Fruit fly (Drosophila melanogaster): Measurements from ENCODE around the gene Naglu.

Naglu gene

DNA sequence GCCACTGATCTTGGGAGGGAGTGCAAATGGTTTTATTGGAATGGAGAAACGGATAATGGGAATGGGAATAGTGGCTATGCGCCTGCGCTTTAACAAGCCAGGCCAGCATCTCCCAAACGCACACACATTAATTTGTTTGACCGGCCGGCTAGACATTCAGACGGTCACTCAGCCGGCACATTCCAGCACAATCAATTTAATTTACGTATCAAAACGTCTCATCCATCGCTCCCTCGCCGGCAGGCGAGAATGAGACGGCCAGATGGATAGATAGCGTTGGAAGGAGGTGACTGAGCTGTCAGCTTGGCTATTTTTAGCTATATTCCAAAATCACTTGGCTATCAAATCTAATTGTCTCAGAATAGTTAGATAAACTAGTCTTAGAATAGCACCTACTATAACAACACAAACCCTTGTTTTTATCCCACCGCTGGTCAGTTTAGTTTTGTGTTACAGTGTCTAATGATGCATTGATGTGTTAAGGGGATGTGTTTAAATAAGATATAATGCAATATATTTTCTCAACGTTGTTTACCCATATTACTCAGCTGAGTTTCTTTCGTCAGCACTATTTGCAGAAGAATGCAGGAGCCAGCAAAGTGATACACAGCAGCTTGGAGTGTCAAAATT, 11.9 kb upstream of the Naglu start (continued):
- TF ChIP-seq ato (GFP tag; IDR thresholded peaks at IDR 0.05; ENCODE audit: partially characterized antibody) (no peak), croc (GFP tag; conservative IDR thresholded peaks at IDR 0.05) (no peak), CG14050 (GFP tag; IDR thresholded peaks at IDR 0.05) (no peak), Sry-δ (GFP tag; optimal IDR thresholded peaks at IDR 0.05) (no peak), lbe (GFP tag; optimal IDR thresholded peaks at IDR 0.05) (no peak), Ssrp (tag; optimal IDR thresholded peaks at IDR 0.05) (no peak), ems (GFP tag; optimal IDR thresholded peaks at IDR 0.05) (no peak), CG7357 (GFP tag; IDR thresholded peaks at IDR 0.05) (no peak), btn (GFP tag; optimal IDR thresholded peaks at IDR 0.05) (no peak), CG2678 (tag; optimal IDR thresholded peaks at IDR 0.05) (peak; percentile 36), Sox100B (GFP tag; optimal IDR thresholded peaks at IDR 0.05) (peak; percentile 21), CG5245 (GFP tag; optimal IDR thresholded peaks at IDR 0.05) (no peak), CG3847 (GFP tag; IDR thresholded peaks at IDR 0.05) (no peak), CG10431 (GFP tag; optimal IDR thresholded peaks at IDR 0.05) (no peak), luna (GFP tag; optimal IDR thresholded peaks at IDR 0.05) (no peak), pnt (GFP tag; optimal IDR thresholded peaks at IDR 0.05) (no peak), aop (GFP tag; IDR thresholded peaks at IDR 0.05) (no peak), da (GFP tag; optimal IDR thresholded peaks at IDR 0.05) (no peak), CG7963 (GFP tag; IDR thresholded peaks at IDR 0.05; ENCODE audit: partially characterized antibody) (no peak), CG18262 (tag; optimal IDR thresholded peaks at IDR 0.05) (peak; percentile 42), ham (GFP tag; IDR thresholded peaks at IDR 0.05) (no peak), CG14667 (GFP tag; IDR thresholded peaks at IDR 0.05) (no peak), Hr51 (GFP tag; optimal IDR thresholded peaks at IDR 0.05) (no peak), CG14710 (tag; optimal IDR thresholded peaks at IDR 0.05) (peak; percentile 39), Poxn (GFP tag; IDR thresholded peaks at IDR 0.05) (no peak), kni (GFP tag; optimal IDR thresholded peaks at IDR 0.05) (peak; percentile 63), Asciz (GFP tag; optimal IDR thresholded peaks at IDR 0.05) (peak; percentile 2), CG13424 (tag; optimal IDR thresholded peaks at IDR 0.05) (peak; percentile 14), nerfin-2 (GFP tag; IDR thresholded peaks at IDR 0.05; ENCODE audit: partially characterized antibody) (no peak), MTF-1 (GFP tag; optimal IDR thresholded peaks at IDR 0.05; ENCODE audit: borderline replicate concordance) (no peak), pho (GFP tag; optimal IDR thresholded peaks at IDR 0.05) (no peak), Hr39 (optimal IDR thresholded peaks at IDR 0.05) (no peak), dimm (GFP tag; IDR thresholded peaks at IDR 0.05) (no peak), shn (GFP tag; optimal IDR thresholded peaks at IDR 0.05) (no peak), CG8281 (tag; optimal IDR thresholded peaks at IDR 0.05) (peak; percentile 22), tap (tag; optimal IDR thresholded peaks at IDR 0.05) (peak; percentile 5), insv (GFP tag; optimal IDR thresholded peaks at IDR 0.05) (no peak), odd (GFP tag; optimal IDR thresholded peaks at IDR 0.05) (no peak), Rfx (GFP tag; IDR thresholded peaks at IDR 0.05) (no peak), wdn (GFP tag; IDR thresholded peaks at IDR 0.05) (0 out of 2 replicates have a peak, but pooled peaks have one; percentile 12), unpg (GFP tag; optimal IDR thresholded peaks at IDR 0.05) (peak; percentile 8), CG1233 (GFP tag; optimal IDR thresholded peaks at IDR 0.05) (no peak), CG10959 (GFP tag; IDR thresholded peaks at IDR 0.05) (no peak), Camta (GFP tag; optimal IDR thresholded peaks at IDR 0.05) (peak; percentile 28), eyg (GFP tag; optimal IDR thresholded peaks at IDR 0.05) (no peak), BEAF-32 (GFP tag; optimal IDR thresholded peaks at IDR 0.05) (no peak), sr (GFP tag; IDR thresholded peaks at IDR 0.05) (no peak), kay (GFP tag; optimal IDR thresholded peaks at IDR 0.05) (peak; percentile 14), Lhr (GFP tag; optimal IDR thresholded peaks at IDR 0.05) (no peak), CG3407 (GFP tag; optimal IDR thresholded peaks at IDR 0.05) (peak; percentile 24), dmrt11E (tag; optimal IDR thresholded peaks at IDR 0.05) (peak; percentile 31)

Data from whole organism, embryonic.